Worm (Caenorhabditis elegans): Measurements from ENCODE around the gene R13H7.2.

Gene R13H7.2

DNA sequence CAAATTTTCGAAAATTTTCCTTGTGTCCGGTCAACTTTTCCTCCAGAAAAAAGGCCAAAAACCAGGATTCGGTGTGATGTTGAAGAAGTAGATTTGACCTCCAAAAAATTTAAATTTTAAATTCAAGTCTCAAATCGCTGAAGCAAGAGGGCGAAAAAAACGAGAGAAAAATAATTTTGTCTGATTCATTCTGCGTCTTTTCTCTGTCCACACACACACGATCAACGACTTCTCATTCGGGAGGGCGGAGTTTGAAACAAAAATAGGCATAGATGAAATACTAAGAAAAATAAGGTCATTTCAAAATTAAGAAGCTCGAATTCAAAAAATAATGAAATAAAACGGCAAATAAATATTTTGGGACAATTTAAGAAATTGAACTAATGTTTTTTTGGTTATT, at the start of gene R13H7.2:
R13H7.2 (minus strand) TSS at position 101 of the 400 bp plus-strand sequence.
- TF ChIP-seq ztf-29 (GFP tag; IDR thresholded peaks at IDR 0.05) (no peak), T22C8.4 (GFP tag; IDR thresholded peaks at IDR 0.05) (no peak), cog-1 (tag; optimal IDR thresholded peaks at IDR 0.05) (no peak), ztf-23 (GFP tag; IDR thresholded peaks at IDR 0.05) (no peak), tab-1 (GFP tag; IDR thresholded peaks at IDR 0.05) (no peak), med-1 (GFP tag; optimal IDR thresholded peaks at IDR 0.05; ENCODE audit: insufficient read depth) (no peak), klf-2 (GFP tag; conservative IDR thresholded peaks at IDR 0.05) (no peak), flt-1 (GFP tag; IDR thresholded peaks at IDR 0.05) (no peak), ref-1 (GFP tag; conservative IDR thresholded peaks at IDR 0.05) (no peak)

DNA sequence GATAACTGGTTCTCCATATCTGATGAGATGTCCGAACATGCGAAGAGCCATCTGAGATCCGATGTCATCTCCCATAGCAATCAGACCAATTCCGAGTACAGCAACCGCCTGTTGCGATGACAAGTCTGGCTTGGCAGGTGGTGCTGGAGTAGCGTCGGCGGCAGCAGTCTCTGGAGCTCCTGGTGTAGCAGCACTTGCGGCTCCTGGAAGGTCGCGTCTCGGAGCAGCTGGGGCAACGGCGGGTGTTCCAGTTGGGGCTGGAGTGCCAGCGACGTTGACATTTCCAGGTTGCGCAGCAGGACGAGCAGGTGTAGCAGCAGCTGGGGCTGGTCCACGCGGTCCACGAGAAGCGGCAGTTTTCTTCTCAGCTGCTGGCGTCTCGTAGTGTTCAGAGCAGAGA, 48.3 kb upstream of the R13H7.2 start:
- TF ChIP-seq ztf-23 (GFP tag; IDR thresholded peaks at IDR 0.05) (no peak), flt-1 (GFP tag; IDR thresholded peaks at IDR 0.05) (no peak), cog-1 (tag; optimal IDR thresholded peaks at IDR 0.05) (no peak)

DNA sequence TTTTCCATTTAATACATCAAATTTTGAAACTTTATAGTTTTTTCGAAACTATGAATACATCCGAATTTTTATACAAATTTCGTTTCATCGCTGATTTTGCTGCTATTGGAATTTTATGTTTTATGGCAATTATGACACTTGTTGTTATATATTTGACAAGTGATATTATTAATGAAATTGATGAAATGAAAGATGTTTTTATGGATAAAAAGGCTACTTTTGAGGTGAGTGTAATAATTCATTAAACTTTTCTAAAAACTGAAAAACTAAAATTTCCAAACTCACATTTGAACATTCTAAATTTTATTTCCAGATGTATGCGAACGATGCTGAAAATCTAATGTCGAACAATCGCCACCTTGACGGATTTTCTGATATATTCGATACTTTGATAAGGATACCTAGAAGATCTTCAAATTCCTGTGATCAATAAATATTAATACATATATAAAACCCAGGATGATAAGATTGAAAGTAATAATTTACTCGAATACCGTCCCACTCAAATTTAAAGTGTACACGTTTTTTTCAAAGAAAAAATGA, 46.8 kb upstream of the R13H7.2 start, which contains the start of the genes T22D1.17 and T22D1.8:
T22D1.17 (plus strand) TSS at position 51 of the 543 bp plus-strand sequence.
T22D1.8 (minus strand) TSS at position 402 of the 543 bp plus-strand sequence.
- no peak for TF ChIP-seq klf-2 (GFP tag; conservative IDR thresholded peaks at IDR 0.05)
- TF ChIP-seq flt-1 (GFP tag; IDR thresholded peaks at IDR 0.05), result no peak
- TF ChIP-seq ztf-29 (GFP tag; IDR thresholded peaks at IDR 0.05), result no peak
- no peak for TF ChIP-seq tab-1 (GFP tag; IDR thresholded peaks at IDR 0.05)
- TF ChIP-seq ztf-23 (GFP tag; IDR thresholded peaks at IDR 0.05), result no peak
- no peak for TF ChIP-seq cog-1 (tag; optimal IDR thresholded peaks at IDR 0.05)
- TF ChIP-seq T22C8.4 (GFP tag; IDR thresholded peaks at IDR 0.05), result no peak
- no peak for TF ChIP-seq ref-1 (GFP tag; conservative IDR thresholded peaks at IDR 0.05)
- no peak for TF ChIP-seq med-1 (GFP tag; optimal IDR thresholded peaks at IDR 0.05; ENCODE audit: insufficient read depth)

ce11 chrIV:6905428-6905827, 46.3 kb upstream of the R13H7.2 start:
- TF ChIP-seq cog-1 (tag; optimal IDR thresholded peaks at IDR 0.05), result no peak
- TF ChIP-seq ztf-23 (GFP tag; IDR thresholded peaks at IDR 0.05), result no peak
- TF ChIP-seq ref-1 (GFP tag; conservative IDR thresholded peaks at IDR 0.05), result no peak
- TF ChIP-seq tab-1 (GFP tag; IDR thresholded peaks at IDR 0.05), result no peak
- no peak for TF ChIP-seq klf-2 (GFP tag; conservative IDR thresholded peaks at IDR 0.05)
- no peak for TF ChIP-seq flt-1 (GFP tag; IDR thresholded peaks at IDR 0.05)
- TF ChIP-seq ztf-29 (GFP tag; IDR thresholded peaks at IDR 0.05), result no peak
- no peak for TF ChIP-seq T22C8.4 (GFP tag; IDR thresholded peaks at IDR 0.05)
- TF ChIP-seq med-1 (GFP tag; optimal IDR thresholded peaks at IDR 0.05; ENCODE audit: insufficient read depth), result no peak

ce11 chrIV:6904606-6905005, 45.4 kb upstream of the R13H7.2 start:
- TF ChIP-seq cog-1 (tag; optimal IDR thresholded peaks at IDR 0.05), result no peak
- no peak for TF ChIP-seq tab-1 (GFP tag; IDR thresholded peaks at IDR 0.05)
- no peak for TF ChIP-seq T22C8.4 (GFP tag; IDR thresholded peaks at IDR 0.05)
- TF ChIP-seq flt-1 (GFP tag; IDR thresholded peaks at IDR 0.05), result no peak
- TF ChIP-seq ztf-23 (GFP tag; IDR thresholded peaks at IDR 0.05), result no peak
- TF ChIP-seq ref-1 (GFP tag; conservative IDR thresholded peaks at IDR 0.05), result no peak
- TF ChIP-seq klf-2 (GFP tag; conservative IDR thresholded peaks at IDR 0.05), result no peak

- TF ChIP-seq tab-1 (GFP tag; IDR thresholded peaks at IDR 0.05), result no peak
- TF ChIP-seq ref-1 (GFP tag; conservative IDR thresholded peaks at IDR 0.05), result no peak
- no peak for TF ChIP-seq ztf-23 (GFP tag; IDR thresholded peaks at IDR 0.05)
- TF ChIP-seq flt-1 (GFP tag; IDR thresholded peaks at IDR 0.05), result no peak
- TF ChIP-seq cog-1 (tag; optimal IDR thresholded peaks at IDR 0.05), result no peak
Measured at ce11 chrIV:6903575-6903974, 44.4 kb upstream of the R13H7.2 start, which contains the start of gene T22D1.5. Gene T22D1.5, plus strand, starts transcription at chrIV:6903950.

- no peak for TF ChIP-seq ref-1 (GFP tag; conservative IDR thresholded peaks at IDR 0.05)
- TF ChIP-seq T22C8.4 (GFP tag; IDR thresholded peaks at IDR 0.05), result no peak
- TF ChIP-seq klf-2 (GFP tag; conservative IDR thresholded peaks at IDR 0.05), result no peak
- no peak for TF ChIP-seq tab-1 (GFP tag; IDR thresholded peaks at IDR 0.05)
- TF ChIP-seq flt-1 (GFP tag; IDR thresholded peaks at IDR 0.05), result no peak
- no peak for TF ChIP-seq ztf-23 (GFP tag; IDR thresholded peaks at IDR 0.05)
- TF ChIP-seq ztf-29 (GFP tag; IDR thresholded peaks at IDR 0.05), result no peak
- no peak for TF ChIP-seq med-1 (GFP tag; optimal IDR thresholded peaks at IDR 0.05; ENCODE audit: insufficient read depth)
- no peak for TF ChIP-seq cog-1 (tag; optimal IDR thresholded peaks at IDR 0.05)
Measured at ce11 chrIV:6887601-6888099, 28.5 kb upstream of the R13H7.2 start, which contains the start of the genes T05A12.3 and T05A12.4. Gene T05A12.3, minus strand, starts transcription at chrIV:6887651. Gene T05A12.4, plus strand, starts transcription at chrIV:6887948.

DNA sequence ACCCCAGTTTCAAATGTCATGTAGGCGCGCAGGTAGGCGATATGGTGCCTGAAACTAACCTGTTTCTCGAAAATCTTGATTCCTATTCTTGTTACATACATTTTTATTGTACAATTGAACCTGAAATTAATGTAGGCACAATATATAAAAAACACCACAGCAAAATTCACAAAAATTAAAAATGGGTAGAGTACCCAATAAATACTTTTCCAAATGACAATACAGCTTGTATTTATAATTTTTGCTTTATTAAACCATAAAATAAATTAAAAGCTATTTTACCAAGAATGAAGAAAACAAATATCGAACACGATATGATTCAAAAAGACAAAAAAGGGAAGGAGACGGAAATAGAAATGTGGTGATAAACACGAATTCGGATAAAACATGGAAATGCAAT, 24.2 kb upstream of the R13H7.2 start, which contains the start of gene tre-2:
tre-2 (minus strand) TSS at position 101 of the 400 bp plus-strand sequence.
- TF ChIP-seq flt-1 (GFP tag; IDR thresholded peaks at IDR 0.05) (no peak), tab-1 (GFP tag; IDR thresholded peaks at IDR 0.05) (no peak), ref-1 (GFP tag; conservative IDR thresholded peaks at IDR 0.05) (no peak), med-1 (GFP tag; optimal IDR thresholded peaks at IDR 0.05; ENCODE audit: insufficient read depth) (no peak), T22C8.4 (GFP tag; IDR thresholded peaks at IDR 0.05) (no peak), cog-1 (tag; optimal IDR thresholded peaks at IDR 0.05) (no peak), ztf-29 (GFP tag; IDR thresholded peaks at IDR 0.05) (no peak), klf-2 (GFP tag; conservative IDR thresholded peaks at IDR 0.05) (no peak), ztf-23 (GFP tag; IDR thresholded peaks at IDR 0.05) (no peak)

- no peak for TF ChIP-seq ztf-23 (GFP tag; IDR thresholded peaks at IDR 0.05)
- no peak for TF ChIP-seq tab-1 (GFP tag; IDR thresholded peaks at IDR 0.05)
- TF ChIP-seq ztf-29 (GFP tag; IDR thresholded peaks at IDR 0.05), result no peak
- TF ChIP-seq med-1 (GFP tag; optimal IDR thresholded peaks at IDR 0.05; ENCODE audit: insufficient read depth), result no peak
- TF ChIP-seq cog-1 (tag; optimal IDR thresholded peaks at IDR 0.05), result no peak
Measured at ce11 chrIV:6881183-6881582, 22.0 kb upstream of the R13H7.2 start.

DNA sequence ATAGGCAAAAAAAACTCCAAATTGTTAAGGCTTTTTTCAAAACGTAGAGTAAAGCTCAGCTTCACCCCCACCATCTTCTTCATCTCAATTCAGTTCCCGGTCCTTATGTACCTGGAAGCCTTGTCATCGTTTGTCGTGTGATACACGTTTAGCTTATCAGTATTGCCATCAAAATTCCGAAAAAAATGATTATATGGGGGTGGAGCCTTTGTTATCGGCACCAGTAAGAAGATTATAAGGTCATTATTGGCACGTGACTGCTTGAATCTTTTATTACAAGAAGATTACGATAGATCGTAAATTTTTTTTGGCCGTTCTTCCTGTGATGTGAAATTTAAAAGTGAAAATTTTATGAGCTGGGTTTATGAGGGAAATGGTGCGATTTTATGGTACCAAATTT, 21.2 kb upstream of the R13H7.2 start:
- TF ChIP-seq ztf-23 (GFP tag; IDR thresholded peaks at IDR 0.05), result no peak
- TF ChIP-seq tab-1 (GFP tag; IDR thresholded peaks at IDR 0.05), result no peak
- TF ChIP-seq flt-1 (GFP tag; IDR thresholded peaks at IDR 0.05), result no peak
- TF ChIP-seq klf-2 (GFP tag; conservative IDR thresholded peaks at IDR 0.05), result no peak
- no peak for TF ChIP-seq cog-1 (tag; optimal IDR thresholded peaks at IDR 0.05)
- no peak for TF ChIP-seq T22C8.4 (GFP tag; IDR thresholded peaks at IDR 0.05)
- TF ChIP-seq ref-1 (GFP tag; conservative IDR thresholded peaks at IDR 0.05), result no peak
- no peak for TF ChIP-seq med-1 (GFP tag; optimal IDR thresholded peaks at IDR 0.05; ENCODE audit: insufficient read depth)
- no peak for TF ChIP-seq ztf-29 (GFP tag; IDR thresholded peaks at IDR 0.05)

Measured in whole organism, midembryonic.